Fruit fly (Drosophila melanogaster) whole organism, embryonic: ENCODE results near the gene CG15143.

Source experiments
- CG10209 ChIP-seq: fragments of 200-800 bp; sonication (Bioruptor generic); optimal IDR thresholded peaks from 3 replicates; lab custom pipeline; 2017; ENCODE audit warnings: missing biosample characterization, mild to moderate bottlenecking, missing genetic modification characterization, missing genetic modification reagents
- CG10366 ChIP-seq: fragments of 200-800 bp; sonication (Bioruptor generic); IDR thresholded peaks from 2 replicates; pipeline ENCODE4 v1.3.6; 2022; ENCODE audit warnings: missing biosample characterization, missing genetic modification characterization
- CG10979 ChIP-seq: fragments of 200-800 bp; sonication (Bioruptor generic); optimal IDR thresholded peaks from 2 replicates; lab custom pipeline; 2018; ENCODE audit warnings: missing biosample characterization, mild to moderate bottlenecking, missing genetic modification characterization, moderate library complexity
- CG11504 ChIP-seq: fragments of 200-800 bp; sonication (Bioruptor generic); optimal IDR thresholded peaks from 3 replicates; lab custom pipeline; 2019; ENCODE audit warnings: missing biosample characterization, mild to moderate bottlenecking, missing genetic modification characterization, moderate library complexity
- CG13123 ChIP-seq: fragments of 200-800 bp; sonication (Bioruptor generic); optimal IDR thresholded peaks from 2 replicates; lab custom pipeline; 2016; ENCODE audit warnings: missing biosample characterization, missing genetic modification characterization
- CG13894 ChIP-seq: fragments of 200-800 bp; sonication (Bioruptor generic); optimal IDR thresholded peaks from 3 replicates; lab custom pipeline; 2018; ENCODE audit warnings: missing biosample characterization, mild to moderate bottlenecking, missing genetic modification characterization, moderate library complexity
- CG15269 ChIP-seq: fragments of 200-800 bp; sonication (Bioruptor generic); optimal IDR thresholded peaks from 2 replicates; lab custom pipeline; 2018; ENCODE audit warnings: missing biosample characterization, mild to moderate bottlenecking, missing genetic modification characterization, moderate library complexity
- CG16815 ChIP-seq: fragments of 200-800 bp; sonication (Bioruptor generic); optimal IDR thresholded peaks from 3 replicates; lab custom pipeline; 2017; ENCODE audit warnings: missing biosample characterization, mild to moderate bottlenecking, missing genetic modification characterization
- CG18011 ChIP-seq: fragments of 200-800 bp; sonication (Bioruptor generic); optimal IDR thresholded peaks from 2 replicates; lab custom pipeline; 2017; ENCODE audit warnings: missing biosample characterization, missing genetic modification characterization, mild to moderate bottlenecking, moderate library complexity, missing genotype
- CG18476 ChIP-seq: fragments of 200-800 bp; sonication (Bioruptor generic); optimal IDR thresholded peaks from 2 replicates; lab custom pipeline; 2016; ENCODE audit warnings: missing biosample characterization, mild to moderate bottlenecking, missing genetic modification characterization
- CG18599 ChIP-seq: fragments of 200-800 bp; sonication (Bioruptor generic); optimal IDR thresholded peaks from 3 replicates; lab custom pipeline; 2017; ENCODE audit warnings: missing biosample characterization, missing genetic modification characterization, mild to moderate bottlenecking, moderate library complexity, missing genetic modification reagents
- CG2129 ChIP-seq: fragments of 200-800 bp; sonication (Bioruptor generic); IDR thresholded peaks from 2 replicates; pipeline ENCODE4 v1.3.6; 2022; ENCODE audit warnings: missing biosample characterization, missing genetic modification characterization; ENCODE audit not compliant: partially characterized antibody
- CG2875 ChIP-seq: fragments of 200-800 bp; sonication (Bioruptor generic); optimal IDR thresholded peaks from 2 replicates; lab custom pipeline; 2017; ENCODE audit warnings: missing biosample characterization, mild to moderate bottlenecking, missing genetic modification characterization, missing genetic modification reagents
- CG4617 ChIP-seq: fragments of 200-800 bp; sonication (Bioruptor generic); optimal IDR thresholded peaks from 3 replicates; lab custom pipeline; 2016; ENCODE audit warnings: missing biosample characterization, missing genetic modification characterization, borderline replicate concordance
- CrebB ChIP-seq: fragments of 200-800 bp; sonication (Bioruptor generic); optimal IDR thresholded peaks from 3 replicates; lab custom pipeline; 2018; ENCODE audit warnings: missing biosample characterization, mild to moderate bottlenecking, missing genetic modification characterization
- D ChIP-seq, 2 experiments: fragments of 200-800 bp in 1 of 2; fragments of >200 bp in 1 of 2; sonication (Bioruptor generic) in 1 of 2; optimal IDR thresholded peaks; 2 replicates in 1 of 2; 3 replicates in 1 of 2; lab custom pipeline; 2017; ENCODE audit warnings: mild to moderate bottlenecking in 1 of 2, missing biosample characterization in 1 of 2, missing genetic modification characterization in 1 of 2, missing genetic modification reagents in 1 of 2
- Deaf1 ChIP-seq: fragments of 200-800 bp; optimal IDR thresholded peaks from 3 replicates; lab custom pipeline; 2019; ENCODE audit warnings: missing biosample characterization, mild to moderate bottlenecking, missing genetic modification characterization, moderate library complexity
- Hey ChIP-seq: fragments of 200-800 bp; sonication (Bioruptor generic); optimal IDR thresholded peaks from 3 replicates; lab custom pipeline; 2018; ENCODE audit warnings: missing biosample characterization, mild to moderate bottlenecking, missing genetic modification characterization
- Hr3 ChIP-seq: fragments of 200-800 bp; sonication (Bioruptor generic); optimal IDR thresholded peaks from 3 replicates; lab custom pipeline; 2016; ENCODE audit warnings: missing biosample characterization, missing genetic modification characterization
- Jarid2 ChIP-seq: fragments of 200-800 bp; sonication (Bioruptor generic); optimal IDR thresholded peaks from 3 replicates; lab custom pipeline; 2017; ENCODE audit warnings: mild to moderate bottlenecking, missing biosample characterization, missing genetic modification reagents, missing genetic modification characterization
- Mes4 ChIP-seq: fragments of 200-800 bp; sonication (Bioruptor generic); optimal IDR thresholded peaks from 2 replicates; lab custom pipeline; 2016; ENCODE audit warnings: missing biosample characterization, missing genetic modification characterization
- Nf-YA ChIP-seq: fragments of 200-800 bp; sonication (Bioruptor generic); IDR thresholded peaks from 2 replicates; pipeline ENCODE4 v1.3.6; 2022; ENCODE audit warnings: missing biosample characterization, missing genetic modification characterization
- Poxn ChIP-seq: fragments of 200-800 bp; sonication (Bioruptor generic); IDR thresholded peaks from 2 replicates; pipeline ENCODE4 v1.3.6; 2022; ENCODE audit warnings: missing biosample characterization, missing genetic modification characterization
- chinmo ChIP-seq: fragments of 200-800 bp; sonication (Bioruptor generic); IDR thresholded peaks from 4 replicates; pipeline ENCODE4 v1.3.6; 2022; ENCODE audit warnings: missing biosample characterization, missing genetic modification characterization; ENCODE audit not compliant: partially characterized antibody
- chm ChIP-seq: fragments of 200-800 bp; sonication (Bioruptor generic); IDR thresholded peaks from 2 replicates; pipeline ENCODE4 v1.3.6; 2022; ENCODE audit warnings: missing biosample characterization, missing genetic modification characterization
- dpn ChIP-seq, 2 experiments: fragments of 200-800 bp; sonication (Bioruptor generic); optimal IDR thresholded peaks; 3 replicates each; lab custom pipeline; 2016; ENCODE audit warnings: missing biosample characterization in 2 of 2, missing genetic modification characterization in 2 of 2
- ems ChIP-seq: fragments of 200-800 bp; sonication (Bioruptor generic); optimal IDR thresholded peaks from 3 replicates; lab custom pipeline; 2016; ENCODE audit warnings: missing biosample characterization, missing genetic modification characterization
- ftz-f1 ChIP-seq: fragments of 200-800 bp; sonication (Bioruptor generic); optimal IDR thresholded peaks from 2 replicates; lab custom pipeline; 2016; ENCODE audit warnings: missing biosample characterization, missing genetic modification characterization
- gsb-n ChIP-seq: fragments of 200-800 bp; sonication (Bioruptor generic); optimal IDR thresholded peaks from 3 replicates; lab custom pipeline; 2018; ENCODE audit warnings: missing biosample characterization, mild to moderate bottlenecking, missing genetic modification characterization
- insv ChIP-seq, 2 experiments: fragments of 200-800 bp; sonication (Bioruptor generic); optimal IDR thresholded peaks; 3 replicates each; lab custom pipeline; 2016 to 2018; ENCODE audit warnings: missing biosample characterization in 2 of 2, missing genetic modification characterization in 2 of 2
- lab ChIP-seq: fragments of 200-800 bp; sonication (Bioruptor generic); optimal IDR thresholded peaks from 3 replicates; lab custom pipeline; 2017; ENCODE audit warnings: missing biosample characterization, missing genetic modification characterization, mild to moderate bottlenecking, moderate library complexity, missing genetic modification reagents
- luna ChIP-seq: fragments of 200-800 bp; sonication (Bioruptor generic); optimal IDR thresholded peaks from 2 replicates; lab custom pipeline; 2016; ENCODE audit warnings: missing biosample characterization, missing genetic modification characterization
- mam ChIP-seq: fragments of 200-800 bp; sonication (Bioruptor generic); optimal IDR thresholded peaks from 3 replicates; lab custom pipeline; 2016; ENCODE audit warnings: missing biosample characterization, missing genetic modification characterization
- mirr ChIP-seq: fragments of 200-800 bp; sonication (Bioruptor generic); optimal IDR thresholded peaks from 3 replicates; lab custom pipeline; 2018; ENCODE audit warnings: missing biosample characterization, mild to moderate bottlenecking, missing genetic modification characterization
- ranshi ChIP-seq: fragments of 200-800 bp; sonication (Bioruptor generic); IDR thresholded peaks from 2 replicates; pipeline ENCODE4 v1.3.6; 2022; ENCODE audit warnings: missing biosample characterization, missing genetic modification characterization
- repo ChIP-seq: fragments of 200-800 bp; sonication (Bioruptor generic); optimal IDR thresholded peaks from 2 replicates; lab custom pipeline; 2016; ENCODE audit warnings: missing biosample characterization, missing genetic modification characterization
- salm ChIP-seq: fragments of 200-800 bp; sonication (Bioruptor generic); optimal IDR thresholded peaks from 2 replicates; lab custom pipeline; 2018; ENCODE audit warnings: missing biosample characterization, mild to moderate bottlenecking, missing genetic modification characterization
- sd ChIP-seq: fragments of 200-800 bp; sonication (Bioruptor generic); optimal IDR thresholded peaks from 3 replicates; lab custom pipeline; 2018; ENCODE audit warnings: missing biosample characterization, mild to moderate bottlenecking, missing genetic modification characterization, moderate library complexity
- sima ChIP-seq: fragments of 200-800 bp; sonication (Bioruptor generic); optimal IDR thresholded peaks from 2 replicates; lab custom pipeline; 2016; ENCODE audit warnings: missing biosample characterization, missing genetic modification characterization
- slbo ChIP-seq: fragments of 200-800 bp; sonication (Bioruptor generic); IDR thresholded peaks from 2 replicates; pipeline ENCODE4 v1.3.6; 2022; ENCODE audit warnings: missing biosample characterization, missing genetic modification characterization
- sr ChIP-seq: fragments of 200-800 bp; sonication (Bioruptor generic); IDR thresholded peaks from 3 replicates; pipeline ENCODE4 v1.3.6; 2022; ENCODE audit warnings: missing biosample characterization, missing genetic modification characterization
- stwl ChIP-seq: fragments of 200-800 bp; sonication (Bioruptor generic); optimal IDR thresholded peaks from 3 replicates; lab custom pipeline; 2018; ENCODE audit warnings: missing biosample characterization, mild to moderate bottlenecking, missing genetic modification characterization, moderate library complexity
- tio ChIP-seq: fragments of 200-800 bp; sonication (Bioruptor generic); optimal IDR thresholded peaks from 2 replicates; lab custom pipeline; 2017; ENCODE audit warnings: missing biosample characterization, missing genetic modification characterization, inconsistent platforms
- tna ChIP-seq: fragments of 200-800 bp; sonication (Bioruptor generic); IDR thresholded peaks from 2 replicates; pipeline ENCODE4 v1.3.6; 2022; ENCODE audit warnings: missing biosample characterization, missing genetic modification characterization; ENCODE audit not compliant: partially characterized antibody
- z ChIP-seq: fragments of 200-800 bp; sonication (Bioruptor generic); IDR thresholded peaks from 3 replicates; pipeline ENCODE4 v1.3.6; 2022; ENCODE audit warnings: missing biosample characterization, missing genetic modification characterization
- zen ChIP-seq: fragments of 200-800 bp; sonication (Bioruptor generic); optimal IDR thresholded peaks from 3 replicates; lab custom pipeline; 2018; ENCODE audit warnings: missing biosample characterization, mild to moderate bottlenecking, missing genetic modification characterization, moderate library complexity

Gene CG15143

DNA sequence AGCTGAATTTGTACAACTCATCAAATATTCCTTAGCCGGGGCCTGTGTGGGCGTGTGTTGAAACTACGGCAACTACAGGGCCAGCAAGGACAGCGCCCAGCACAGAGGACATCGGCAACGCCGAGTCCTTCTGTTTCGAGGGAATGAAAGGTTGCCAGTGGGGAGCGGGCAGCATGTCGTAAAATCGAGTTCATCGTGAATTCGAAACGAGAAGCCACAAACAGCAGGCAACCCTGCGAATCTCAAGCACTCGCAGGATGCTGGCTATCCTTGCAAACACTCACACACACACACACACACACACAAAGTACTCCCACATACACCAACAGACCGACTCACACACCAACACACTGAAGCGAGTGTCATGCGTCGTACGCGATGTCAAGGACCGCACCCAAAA, 37.6 kb upstream of the CG15143 start (continued):
- TF ChIP-seq chinmo (GFP tag; lab: Robert Waterston, UW) (0 out of 4 replicates have a peak, but pooled peaks have one; percentile 61), luna (GFP tag; lab: Kevin White, UChicago) (no peak), CG15269 (tag; lab: Kevin White, UChicago) (no peak), CG13123 (GFP tag; lab: Kevin White, UChicago) (no peak), ranshi (no peak), dpn (GFP tag; optimal IDR thresholded peaks at IDR 0.05; lab: Kevin White, UChicago) (no peak), chm (GFP tag; lab: Robert Waterston, UW) (0 out of 2 replicates have a peak, but pooled peaks have one; percentile 28), D (optimal IDR thresholded peaks at IDR 0.05; lab: Kevin White, UChicago) (no peak), D (GFP tag; optimal IDR thresholded peaks at IDR 0.05; lab: Kevin White, UChicago) (no peak), CrebB (tag; lab: Kevin White, UChicago) (no peak), Deaf1 (tag; lab: Kevin White, UChicago) (peak; percentile 45), Nf-YA (GFP tag; lab: Robert Waterston, UW) (no peak), zen (tag; lab: Kevin White, UChicago) (no peak), mam (no peak)

DNA sequence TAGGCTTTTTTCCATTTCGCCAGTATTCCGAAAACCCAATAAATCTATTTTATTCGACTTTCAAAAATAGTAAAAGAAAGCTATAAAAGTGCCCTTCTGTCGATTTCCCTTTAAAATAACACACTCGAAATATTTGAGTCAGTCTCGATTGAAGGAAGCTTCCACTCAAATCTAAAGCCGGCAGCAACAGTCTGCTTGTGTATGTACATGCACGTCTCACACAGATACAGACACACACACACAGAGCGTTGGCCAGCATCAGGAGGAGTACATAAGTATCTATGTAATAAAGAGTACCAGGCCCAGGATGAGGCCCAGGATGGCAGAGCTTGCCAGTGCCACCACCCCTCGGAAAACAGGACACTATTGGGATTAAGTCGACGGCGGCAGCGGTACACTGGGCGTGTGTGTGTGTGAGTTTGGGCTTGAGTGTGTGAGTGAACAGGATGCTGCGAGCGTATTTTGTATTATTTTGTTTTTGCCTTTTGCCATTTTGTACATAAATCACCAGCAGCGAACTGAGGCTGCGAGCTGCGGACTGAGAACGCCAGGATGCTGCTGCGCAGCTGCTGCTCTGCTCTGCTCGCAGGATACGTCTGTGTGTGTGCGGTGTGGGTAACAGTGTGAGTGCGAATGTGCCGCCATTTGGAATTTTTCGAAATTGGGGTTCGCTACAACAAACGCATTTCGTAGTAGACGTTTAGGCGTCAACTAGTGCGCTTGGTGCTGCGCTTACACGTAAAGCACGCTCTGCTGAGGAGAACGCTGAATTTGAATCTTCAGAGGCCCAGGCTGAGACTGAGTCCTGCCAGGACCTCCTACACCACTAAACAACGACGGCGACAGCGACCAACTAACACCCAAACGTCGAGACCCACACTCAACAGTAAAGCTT, 36.0 kb upstream of the CG15143 start:
- TF ChIP-seq Mes4 (GFP tag; lab: Kevin White, UChicago) (no peak), sr (GFP tag; lab: Robert Waterston, UW) (no peak), mirr (GFP tag; lab: Kevin White, UChicago) (peak; percentile 34), z (GFP tag; lab: Robert Waterston, UW) (peak; percentile 92), CG13894 (tag; lab: Kevin White, UChicago) (peak; percentile 39), CG10366 (no peak), sima (GFP tag; lab: Kevin White, UChicago) (no peak), lab (GFP tag; lab: Kevin White, UChicago) (peak; percentile 18), Poxn (no peak), tna (GFP tag; lab: Robert Waterston, UW) (no peak), Hr3 (GFP tag; lab: Kevin White, UChicago) (no peak), repo (GFP tag; lab: Kevin White, UChicago) (no peak), CG10209 (GFP tag; lab: Kevin White, UChicago) (no peak), Jarid2 (GFP tag; lab: Kevin White, UChicago) (peak; percentile 0), CG18011 (no peak), CG2129 (GFP tag; lab: Robert Waterston, UW) (no peak), salm (tag; lab: Kevin White, UChicago) (no peak), ems (no peak), stwl (tag; lab: Kevin White, UChicago) (no peak), CG18476 (GFP tag; lab: Kevin White, UChicago) (no peak), CG4617 (GFP tag; lab: Kevin White, UChicago) (no peak), sd (tag; lab: Kevin White, UChicago) (peak; percentile 20), CG2875 (GFP tag; lab: Kevin White, UChicago) (no peak), CG16815 (no peak), tio (GFP tag; lab: Kevin White, UChicago) (no peak), chm (GFP tag; lab: Robert Waterston, UW) (peak; percentile 82; the same call in 1 of the 2 replicates), insv (GFP tag; optimal IDR thresholded peaks at IDR 0.05; lab: Kevin White, UChicago) (no peak), CG10979 (tag; lab: Kevin White, UChicago) (no peak), CG11504 (tag; lab: Kevin White, UChicago) (peak; percentile 56), slbo (GFP tag; lab: Robert Waterston, UW) (no peak), Hey (tag; lab: Kevin White, UChicago) (peak; percentile 19), CrebB (tag; lab: Kevin White, UChicago) (no peak), CG18599 (GFP tag; lab: Kevin White, UChicago) (peak; percentile 18), gsb-n (no peak), ftz-f1 (GFP tag; lab: Kevin White, UChicago) (no peak)
